Fruit fly (Drosophila melanogaster) whole organism, wandering third instar larva: ENCODE data around the gene Rnb.

ENCODE experiments used
- Abd-B ChIP-seq: fragments of >200 bp; optimal IDR thresholded peaks from 2 replicates; lab custom pipeline; 2017; ENCODE audit warnings: missing biosample characterization, missing genetic modification characterization
- CG32264 ChIP-seq: fragments of 200-800 bp; sonication (Bioruptor generic); optimal IDR thresholded peaks from 2 replicates; lab custom pipeline; 2016; ENCODE audit warnings: missing biosample characterization, missing genetic modification characterization
- CG9705 ChIP-seq: fragments of 200-800 bp; sonication (Bioruptor generic); optimal IDR thresholded peaks from 2 replicates; lab custom pipeline; 2018; ENCODE audit warnings: missing biosample characterization, mild to moderate bottlenecking, missing genetic modification characterization
- CrebA ChIP-seq: fragments of 200-800 bp; sonication (Bioruptor generic); optimal IDR thresholded peaks from 2 replicates; lab custom pipeline; 2016; ENCODE audit warnings: missing biosample characterization, mild to moderate bottlenecking, missing genetic modification characterization, borderline replicate concordance
- Dfd ChIP-seq: fragments of >200 bp; optimal IDR thresholded peaks from 2 replicates; lab custom pipeline; 2017; ENCODE audit warnings: missing biosample characterization, missing genetic modification characterization
- Dif ChIP-seq: fragments of 200-275, 200-300 bp; sonication (Bioruptor generic); optimal IDR thresholded peaks from 2 replicates; lab custom pipeline; 2018; ENCODE audit warnings: missing biosample characterization, missing genetic modification characterization; ENCODE audit not compliant: partially characterized antibody
- GATAd ChIP-seq: sonication (Bioruptor generic); optimal IDR thresholded peaks from 2 replicates; lab custom pipeline; 2016; ENCODE audit warnings: missing biosample characterization, missing genetic modification characterization
- HLH106 ChIP-seq: fragments of 200-800 bp; optimal IDR thresholded peaks from 3 replicates; lab custom pipeline; 2019; ENCODE audit warnings: missing biosample characterization, mild to moderate bottlenecking, missing genetic modification characterization, moderate library complexity
- Hnf4 ChIP-seq: fragments of 200-800 bp; sonication (Bioruptor generic); optimal IDR thresholded peaks from 2 replicates; lab custom pipeline; 2016; ENCODE audit warnings: missing biosample characterization, mild to moderate bottlenecking, missing genetic modification characterization
- Hr78 ChIP-seq: fragments of >200 bp; optimal IDR thresholded peaks from 2 replicates; lab custom pipeline; 2017; ENCODE audit warnings: missing biosample characterization, missing genetic modification characterization
- Hr83 ChIP-seq: fragments of 200-300 bp; sonication (Bioruptor generic); optimal IDR thresholded peaks from 2 replicates; lab custom pipeline; 2016; ENCODE audit warnings: missing biosample characterization, mild to moderate bottlenecking, missing genetic modification characterization, moderate library complexity; ENCODE audit not compliant: poor library complexity, severe bottlenecking
- Jra ChIP-seq: sonication (Bioruptor generic); optimal IDR thresholded peaks from 2 replicates; lab custom pipeline; 2016; ENCODE audit warnings: missing biosample characterization, missing genetic modification characterization
- Mio ChIP-seq: sonication (Bioruptor generic); optimal IDR thresholded peaks from 2 replicates; lab custom pipeline; 2016; ENCODE audit warnings: missing biosample characterization, missing genetic modification characterization
- Myc ChIP-seq: fragments of >200 bp; optimal IDR thresholded peaks from 2 replicates; lab custom pipeline; 2017
- N ChIP-seq: fragments of >200 bp; optimal IDR thresholded peaks from 2 replicates; lab custom pipeline; 2018; ENCODE audit warnings: missing biosample characterization, missing external identifiers, missing genetic modification characterization
- OdsH ChIP-seq: fragments of 200-800 bp; sonication (Bioruptor generic); optimal IDR thresholded peaks from 2 replicates; lab custom pipeline; 2016; ENCODE audit warnings: missing biosample characterization, mild to moderate bottlenecking, missing genetic modification characterization
- Rel ChIP-seq, 2 experiments: fragments of 200-800 bp; sonication (Bioruptor generic) in 1 of 2; optimal IDR thresholded peaks; 2 replicates in 1 of 2; 3 replicates in 1 of 2; lab custom pipeline; 2016 to 2019; ENCODE audit warnings: mild to moderate bottlenecking in 2 of 2, missing biosample characterization in 2 of 2, missing genetic modification characterization in 2 of 2, moderate library complexity in 1 of 2
- Sp1 ChIP-seq: fragments of 200-800 bp; sonication (Bioruptor generic); optimal IDR thresholded peaks from 3 replicates; lab custom pipeline; 2019; ENCODE audit warnings: missing biosample characterization, mild to moderate bottlenecking, missing genetic modification characterization, moderate library complexity
- Vsx2 ChIP-seq: fragments of 200-300, 225-300 bp; sonication (Bioruptor generic); optimal IDR thresholded peaks from 2 replicates; lab custom pipeline; 2018; ENCODE audit warnings: missing biosample characterization, missing genetic modification characterization; ENCODE audit not compliant: partially characterized antibody
- br ChIP-seq: fragments of 200-800 bp; sonication (Bioruptor generic); optimal IDR thresholded peaks from 2 replicates; lab custom pipeline; 2016; ENCODE audit warnings: missing biosample characterization, missing genetic modification characterization
- brk ChIP-seq: fragments of 200-800 bp; sonication (Bioruptor generic); optimal IDR thresholded peaks from 2 replicates; lab custom pipeline; 2016; ENCODE audit warnings: missing biosample characterization, mild to moderate bottlenecking, missing genetic modification characterization
- dl ChIP-seq, 2 experiments: fragments of 175-275, 200-275 bp in 1 of 2; fragments of 200-275 bp in 1 of 2; sonication (Bioruptor generic); optimal IDR thresholded peaks; lab custom pipeline; 2018; ENCODE audit warnings: mild to moderate bottlenecking in 2 of 2, missing biosample characterization in 2 of 2, missing genetic modification characterization in 2 of 2, moderate library complexity in 2 of 2; ENCODE audit not compliant: partially characterized antibody in 2 of 2, insufficient read depth in 1 of 2
- dmrt93B ChIP-seq: fragments of 200-800 bp; sonication (Bioruptor generic); optimal IDR thresholded peaks from 2 replicates; lab custom pipeline; 2018; ENCODE audit warnings: missing biosample characterization, mild to moderate bottlenecking, missing genetic modification characterization
- dsf ChIP-seq: sonication (Bioruptor generic); optimal IDR thresholded peaks from 2 replicates; lab custom pipeline; 2016; ENCODE audit warnings: missing biosample characterization, missing genetic modification characterization, borderline replicate concordance
- ey ChIP-seq: fragments of 200-800 bp; sonication (Bioruptor generic); optimal IDR thresholded peaks from 2 replicates; lab custom pipeline; 2016; ENCODE audit warnings: missing biosample characterization, missing genetic modification characterization
- foxo ChIP-seq, 2 experiments: fragments of 200-800 bp; sonication (Bioruptor generic); optimal IDR thresholded peaks; 2 replicates in 1 of 2; 3 replicates in 1 of 2; lab custom pipeline; 2016 to 2017; ENCODE audit warnings: missing biosample characterization in 2 of 2, missing genetic modification characterization in 2 of 2
- fru ChIP-seq: fragments of 200-800 bp; sonication (Bioruptor generic); optimal IDR thresholded peaks from 3 replicates; lab custom pipeline; 2016; ENCODE audit warnings: missing biosample characterization, mild to moderate bottlenecking, missing genetic modification characterization
- h ChIP-seq: fragments of 200-800 bp; sonication (Bioruptor generic); optimal IDR thresholded peaks from 3 replicates; lab custom pipeline; 2016; ENCODE audit warnings: missing biosample characterization, mild to moderate bottlenecking, missing genetic modification characterization
- jim ChIP-seq: fragments of 175-275, 200-325 bp; sonication (Bioruptor generic); optimal IDR thresholded peaks from 2 replicates; lab custom pipeline; 2016; ENCODE audit warnings: missing biosample characterization, mild to moderate bottlenecking, missing genetic modification characterization
- lola ChIP-seq: fragments of >200 bp; optimal IDR thresholded peaks from 2 replicates; lab custom pipeline; 2017; ENCODE audit warnings: missing biosample characterization, missing genetic modification characterization
- pan ChIP-seq: fragments of >200 bp; optimal IDR thresholded peaks from 2 replicates; lab custom pipeline; 2017
- psq ChIP-seq: fragments of 200-800 bp; sonication (Bioruptor generic); optimal IDR thresholded peaks from 3 replicates; lab custom pipeline; 2017; ENCODE audit warnings: missing biosample characterization, mild to moderate bottlenecking, missing genetic modification characterization, moderate library complexity
- rgr ChIP-seq: fragments of 200-800 bp; sonication (Bioruptor generic); optimal IDR thresholded peaks from 3 replicates; lab custom pipeline; 2016; ENCODE audit warnings: missing biosample characterization, mild to moderate bottlenecking, missing genetic modification characterization
- sage ChIP-seq: fragments of 200-800 bp; sonication (Bioruptor generic); optimal IDR thresholded peaks from 2 replicates; lab custom pipeline; 2016; ENCODE audit warnings: missing biosample characterization, mild to moderate bottlenecking, missing genetic modification characterization
- sv ChIP-seq: fragments of 200-800 bp; sonication (Bioruptor generic); optimal IDR thresholded peaks from 3 replicates; lab custom pipeline; 2016; ENCODE audit warnings: missing biosample characterization, missing genetic modification characterization
- tai ChIP-seq: sonication (Bioruptor generic); optimal IDR thresholded peaks from 2 replicates; lab custom pipeline; 2016; ENCODE audit warnings: missing biosample characterization, missing genetic modification characterization
- usp ChIP-seq: fragments of >200 bp; optimal IDR thresholded peaks from 2 replicates; lab custom pipeline; 2017; ENCODE audit warnings: missing biosample characterization, missing genetic modification characterization
- woc ChIP-seq: sonication (Bioruptor generic); optimal IDR thresholded peaks from 2 replicates; lab custom pipeline; 2016; ENCODE audit warnings: missing biosample characterization, mild to moderate bottlenecking, missing genetic modification characterization

Rnb gene

DNA sequence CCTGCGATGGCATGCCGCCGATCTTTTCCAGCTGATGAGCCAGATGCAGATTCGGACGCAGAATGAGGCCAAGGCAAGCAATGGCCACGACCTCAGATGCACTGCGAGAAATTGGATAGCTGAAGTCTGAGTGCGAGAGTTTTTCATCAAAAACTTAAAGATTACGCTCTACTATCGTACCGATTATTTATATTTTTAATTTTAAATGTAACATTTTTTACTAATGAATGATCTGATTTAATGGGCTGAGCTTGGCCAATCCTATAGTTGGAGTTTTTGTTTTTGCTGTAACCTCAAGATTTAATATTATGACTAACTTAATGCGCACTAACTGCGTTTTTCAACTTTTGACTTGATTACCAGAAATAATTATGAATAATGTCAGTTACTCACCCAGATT lies 36.9 kb downstream of the Rnb start:
- TF ChIP-seq fru (peak; percentile 41), sv (GFP tag; lab: Kevin White, UChicago) (no peak), psq (GFP tag; lab: Kevin White, UChicago) (no peak), Hnf4 (GFP tag; lab: Kevin White, UChicago) (no peak), Abd-B (GFP tag; lab: Kevin White, UChicago) (no peak), br (GFP tag; lab: Kevin White, UChicago) (peak; percentile 15), Sp1 (GFP tag; lab: Kevin White, UChicago) (peak; percentile 38), sage (peak; percentile 16), CG32264 (no peak), foxo (GFP tag; optimal IDR thresholded peaks at IDR 0.05; lab: Kevin White, UChicago) (peak in 1 of 2 experiments; percentile 53), CG9705 (GFP tag; lab: Kevin White, UChicago) (no peak), Jra (no peak), Rel (GFP tag; optimal IDR thresholded peaks at IDR 0.05; lab: Kevin White, UChicago) (no peak), Rel (tag; optimal IDR thresholded peaks at IDR 0.05; lab: Kevin White, UChicago) (no peak), GATAd (GFP tag; lab: Kevin White, UChicago) (no peak), N (GFP tag; lab: Kevin White, UChicago) (no peak), tai (GFP tag; lab: Kevin White, UChicago) (no peak), Mio (GFP tag; lab: Kevin White, UChicago) (no peak), Dif (GFP tag; lab: Kevin White, UChicago) (no peak), h (GFP tag; lab: Kevin White, UChicago) (no peak), dmrt93B (peak; percentile 43), CrebA (no peak), Dfd (no peak), brk (GFP tag; lab: Kevin White, UChicago) (no peak), Myc (lab: Kevin White, UChicago) (no peak), jim (GFP tag; lab: Kevin White, UChicago) (no peak), woc (GFP tag; lab: Kevin White, UChicago) (peak; percentile 8), Hr78 (GFP tag; lab: Kevin White, UChicago) (no peak), OdsH (GFP tag; lab: Kevin White, UChicago) (no peak), ey (GFP tag; lab: Kevin White, UChicago) (no peak), lola (no peak), dl (GFP tag; optimal IDR thresholded peaks at IDR 0.05; lab: Kevin White, UChicago; ENCODE audit: insufficient read depth in 1 of 2, partially characterized antibody in 2 of 2) (no peak), rgr (GFP tag; lab: Kevin White, UChicago) (no peak), HLH106 (tag; lab: Kevin White, UChicago) (peak; percentile 53), Vsx2 (GFP tag; lab: Kevin White, UChicago) (no peak), usp (GFP tag; lab: Kevin White, UChicago) (no peak), Hr83 (GFP tag; lab: Kevin White, UChicago) (no peak), pan (lab: Kevin White, UChicago) (no peak), dsf (GFP tag; lab: Kevin White, UChicago) (no peak)

DNA sequence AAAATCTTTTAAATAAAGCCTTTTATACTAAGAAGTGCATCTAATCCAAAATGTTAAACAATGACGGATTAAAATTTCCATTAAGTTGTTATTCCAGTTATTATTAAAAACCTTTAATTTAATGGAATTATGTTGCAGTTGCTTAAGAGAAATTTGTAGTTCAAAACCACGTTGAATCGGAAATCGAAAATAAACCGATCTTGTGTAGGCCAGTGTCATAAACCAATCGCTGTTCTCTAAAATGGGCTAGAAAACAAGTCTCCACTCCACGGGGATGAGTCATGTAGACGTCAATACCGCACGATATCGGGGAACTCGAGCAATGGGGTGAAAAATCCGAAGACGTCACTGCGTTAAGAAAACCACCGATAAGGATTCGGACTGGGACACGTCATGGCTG lies 37.6 kb downstream of the Rnb start:
- no peak for TF ChIP-seq tai (GFP tag; lab: Kevin White, UChicago)
- TF ChIP-seq CrebA: no peak
- TF ChIP-seq Rel (GFP tag; optimal IDR thresholded peaks at IDR 0.05; lab: Kevin White, UChicago): no peak
- TF ChIP-seq Rel (tag; optimal IDR thresholded peaks at IDR 0.05; lab: Kevin White, UChicago): peak; percentile 49
- no peak for TF ChIP-seq h (GFP tag; lab: Kevin White, UChicago)

DNA sequence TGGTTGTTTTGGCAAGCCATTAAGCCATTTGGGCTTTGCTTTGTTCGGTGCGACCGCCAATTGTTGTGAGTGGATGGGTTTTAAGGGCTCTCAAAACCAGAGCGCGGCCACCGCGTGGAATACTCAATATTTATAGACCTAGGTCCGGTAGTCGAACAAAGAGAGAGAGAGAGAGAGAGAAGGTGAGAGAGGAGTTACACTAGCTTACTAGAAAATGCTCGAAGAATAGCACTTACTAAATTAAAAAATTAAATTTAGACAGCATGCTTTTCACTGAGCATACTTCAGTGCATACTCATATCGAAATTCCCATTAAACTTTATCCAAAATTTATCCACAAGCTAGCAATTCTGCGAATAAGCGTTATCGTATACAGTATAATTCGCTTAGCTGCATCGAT lies 39.1 kb downstream of the Rnb start:
- no peak for TF ChIP-seq psq (GFP tag; lab: Kevin White, UChicago)
- TF ChIP-seq HLH106 (tag; lab: Kevin White, UChicago): no peak
- TF ChIP-seq CrebA: no peak
- no peak for TF ChIP-seq foxo (GFP tag; optimal IDR thresholded peaks at IDR 0.05; lab: Kevin White, UChicago)
- no peak for TF ChIP-seq GATAd (GFP tag; lab: Kevin White, UChicago)
- TF ChIP-seq sv (GFP tag; lab: Kevin White, UChicago): no peak
- no peak for TF ChIP-seq rgr (GFP tag; lab: Kevin White, UChicago)
- TF ChIP-seq Hr78 (GFP tag; lab: Kevin White, UChicago): no peak
- TF ChIP-seq jim (GFP tag; lab: Kevin White, UChicago): no peak
- TF ChIP-seq brk (GFP tag; lab: Kevin White, UChicago): no peak
- no peak for TF ChIP-seq Sp1 (GFP tag; lab: Kevin White, UChicago)
